Worm (Caenorhabditis elegans) whole organism, L1 larva: ENCODE data around the gene fbxb-59.

Source experiments
- C04F5.9 ChIP-seq: sonication (generic microtip); optimal IDR thresholded peaks from 2 replicates; lab custom pipeline; 2016; ENCODE audit warnings: missing genetic modification characterization, missing compliant biosample characterization
- C16A3.4 ChIP-seq: fragments of 150-350 bp; optimal IDR thresholded peaks from 2 replicates; lab custom pipeline; 2014; ENCODE audit warnings: missing biosample characterization, missing genetic modification characterization
- F16B12.6 ChIP-seq: fragments of 150-350 bp; optimal IDR thresholded peaks from 2 replicates; lab custom pipeline; 2014; ENCODE audit warnings: missing biosample characterization, missing genetic modification characterization
- aha-1 ChIP-seq: fragments of 150-350 bp; optimal IDR thresholded peaks from 2 replicates; lab custom pipeline; 2014; ENCODE audit warnings: missing biosample characterization, missing genetic modification characterization
- alr-1 ChIP-seq: fragments of 200-800 bp; sonication (Bioruptor generic); optimal IDR thresholded peaks from 2 replicates; lab custom pipeline; 2018; ENCODE audit warnings: borderline replicate concordance, mild to moderate bottlenecking, missing genetic modification characterization, missing compliant biosample characterization
- ama-1 ChIP-seq: fragments of 150-350 bp; optimal IDR thresholded peaks from 2 replicates; lab custom pipeline; 2014
- blmp-1 ChIP-seq: fragments of 150-350 bp; optimal IDR thresholded peaks from 2 replicates; lab custom pipeline; 2014; ENCODE audit warnings: missing biosample characterization, missing genetic modification characterization
- ceh-63 ChIP-seq: fragments of 200-800 bp; sonication (Bioruptor generic); optimal IDR thresholded peaks from 2 replicates; lab custom pipeline; 2018; ENCODE audit warnings: mild to moderate bottlenecking, missing genetic modification characterization, missing compliant biosample characterization
- ceh-90 ChIP-seq: sonication (generic microtip); optimal IDR thresholded peaks from 2 replicates; lab custom pipeline; 2016; ENCODE audit warnings: missing genetic modification characterization, missing compliant biosample characterization
- ces-1 ChIP-seq: fragments of 150-350 bp; optimal IDR thresholded peaks from 2 replicates; lab custom pipeline; 2014; ENCODE audit warnings: missing biosample characterization, missing genetic modification reagents, missing genetic modification characterization
- dsc-1 ChIP-seq: sonication (generic microtip); optimal IDR thresholded peaks from 2 replicates; lab custom pipeline; 2016; ENCODE audit warnings: mild to moderate bottlenecking, missing genetic modification characterization, missing compliant biosample characterization
- egl-13 ChIP-seq: sonication (generic microtip); optimal IDR thresholded peaks from 2 replicates; lab custom pipeline; 2016; ENCODE audit warnings: missing genotype, missing genetic modification reagents, missing genetic modification characterization, missing compliant biosample characterization
- elt-2 ChIP-seq: sonication (generic microtip); optimal IDR thresholded peaks from 2 replicates; lab custom pipeline; 2016; ENCODE audit warnings: missing genetic modification characterization, mild to moderate bottlenecking, inconsistent platforms, missing compliant biosample characterization, missing genetic modification reagents
- ets-5 ChIP-seq: fragments of 200-800 bp; sonication (Bioruptor generic); IDR thresholded peaks from 2 replicates; pipeline ENCODE4 v1.3.6; 2022; ENCODE audit warnings: missing genetic modification characterization, missing compliant biosample characterization
- fkh-8 ChIP-seq: sonication (generic microtip); optimal IDR thresholded peaks from 2 replicates; lab custom pipeline; 2016; ENCODE audit warnings: mild to moderate bottlenecking, missing genetic modification characterization, missing compliant biosample characterization
- fos-1 ChIP-seq: fragments of 150-350 bp; optimal IDR thresholded peaks from 2 replicates; lab custom pipeline; 2014; ENCODE audit warnings: missing biosample characterization, missing genetic modification characterization
- irx-1 ChIP-seq: sonication (generic microtip); optimal IDR thresholded peaks from 2 replicates; lab custom pipeline; 2016; ENCODE audit warnings: missing genetic modification characterization, missing compliant biosample characterization
- lin-13 ChIP-seq: fragments of 150-350 bp; optimal IDR thresholded peaks from 2 replicates; lab custom pipeline; 2014; ENCODE audit warnings: missing biosample characterization, missing genetic modification reagents, missing genetic modification characterization
- lin-15B ChIP-seq: fragments of 150-350 bp; sonication (generic microtip); optimal IDR thresholded peaks from 3 replicates; lab custom pipeline; 2014; ENCODE audit warnings: missing biosample characterization, missing genetic modification characterization
- lin-35 ChIP-seq, 2 experiments: fragments of 150-350 bp; optimal IDR thresholded peaks; 2 replicates each; lab custom pipeline; 2014; ENCODE audit warnings: missing biosample characterization in 2 of 2, missing genetic modification characterization in 2 of 2, missing genetic modification reagents in 2 of 2
- lsy-2 ChIP-seq, 2 experiments: fragments of 150-350 bp; optimal IDR thresholded peaks; 2 replicates each; lab custom pipeline; 2014; ENCODE audit warnings: missing biosample characterization in 2 of 2, missing genetic modification characterization in 2 of 2
- mef-2 ChIP-seq: fragments of 150-350 bp; optimal IDR thresholded peaks from 2 replicates; lab custom pipeline; 2014; ENCODE audit warnings: missing biosample characterization, missing genetic modification characterization
- nhr-11 ChIP-seq: fragments of 150-350 bp; optimal IDR thresholded peaks from 2 replicates; lab custom pipeline; 2014; ENCODE audit warnings: missing biosample characterization, missing genetic modification characterization
- nhr-19 ChIP-seq: fragments of 200-800 bp; sonication (Bioruptor generic); conservative IDR thresholded peaks from 2 replicates; pipeline ENCODE4 v1.3.6; 2022; ENCODE audit warnings: missing genetic modification characterization, missing compliant biosample characterization
- nhr-237 ChIP-seq: fragments of 150-350 bp; optimal IDR thresholded peaks from 2 replicates; lab custom pipeline; 2014; ENCODE audit warnings: missing biosample characterization, missing genetic modification characterization
- nhr-28 ChIP-seq: fragments of 150-350 bp; optimal IDR thresholded peaks from 2 replicates; lab custom pipeline; 2014; ENCODE audit warnings: missing biosample characterization, missing genetic modification characterization
- nhr-71 ChIP-seq: sonication (generic microtip); optimal IDR thresholded peaks from 2 replicates; lab custom pipeline; 2016; ENCODE audit warnings: mild to moderate bottlenecking, missing genetic modification characterization, moderate library complexity, missing compliant biosample characterization
- nhr-90 ChIP-seq: sonication (generic microtip); optimal IDR thresholded peaks from 2 replicates; lab custom pipeline; 2016; ENCODE audit warnings: mild to moderate bottlenecking, missing genetic modification characterization, missing compliant biosample characterization; ENCODE audit not compliant: poor library complexity
- pax-3 ChIP-seq: fragments of 200-800 bp; sonication (Bioruptor generic); optimal IDR thresholded peaks from 2 replicates; lab custom pipeline; 2018; ENCODE audit warnings: mild to moderate bottlenecking, missing genetic modification characterization, moderate library complexity, missing compliant biosample characterization
- pqm-1 ChIP-seq: sonication (generic microtip); optimal IDR thresholded peaks from 3 replicates; lab custom pipeline; 2017; ENCODE audit warnings: missing biosample characterization, missing genetic modification characterization
- skn-1 ChIP-seq: fragments of 150-350 bp; optimal IDR thresholded peaks from 2 replicates; lab custom pipeline; 2014; ENCODE audit warnings: missing biosample characterization, missing genetic modification characterization
- snpc-4 ChIP-seq: fragments of 150-350 bp; optimal IDR thresholded peaks from 2 replicates; lab custom pipeline; 2014; ENCODE audit warnings: missing biosample characterization, missing genetic modification characterization
- snu-23 ChIP-seq: sonication (generic microtip); optimal IDR thresholded peaks from 2 replicates; lab custom pipeline; 2016; ENCODE audit warnings: missing genetic modification characterization, missing compliant biosample characterization
- tbx-2 ChIP-seq: sonication (generic microtip); optimal IDR thresholded peaks from 2 replicates; lab custom pipeline; 2016; ENCODE audit warnings: missing genetic modification characterization, missing compliant biosample characterization
- unc-130 ChIP-seq: fragments of 150-350 bp; optimal IDR thresholded peaks from 2 replicates; lab custom pipeline; 2017; ENCODE audit warnings: missing biosample characterization, missing genetic modification characterization, inconsistent platforms
- unc-30 ChIP-seq: sonication (generic microtip); optimal IDR thresholded peaks from 2 replicates; lab custom pipeline; 2017; ENCODE audit warnings: missing biosample characterization, missing genetic modification characterization
- unc-86 ChIP-seq: sonication (generic microtip); optimal IDR thresholded peaks from 2 replicates; lab custom pipeline; 2016; ENCODE audit warnings: missing genetic modification characterization, missing compliant biosample characterization
- unc-98 ChIP-seq: fragments of 200-800 bp; sonication (Bioruptor generic); IDR thresholded peaks from 2 replicates; pipeline ENCODE4 v1.3.6; 2022; ENCODE audit warnings: missing genetic modification characterization, missing compliant biosample characterization
- xbp-1 ChIP-seq: sonication (generic microtip); optimal IDR thresholded peaks from 2 replicates; lab custom pipeline; 2016; ENCODE audit warnings: missing genetic modification characterization, missing compliant biosample characterization
- zip-4 ChIP-seq: fragments of 200-800 bp; sonication (Bioruptor generic); optimal IDR thresholded peaks from 2 replicates; lab custom pipeline; 2018; ENCODE audit warnings: mild to moderate bottlenecking, missing genetic modification characterization, moderate library complexity, missing compliant biosample characterization
- ztf-4 ChIP-seq: fragments of 150-350 bp; optimal IDR thresholded peaks from 2 replicates; lab custom pipeline; 2014; ENCODE audit warnings: missing biosample characterization, missing genetic modification characterization

The fbxb-59 gene

DNA sequence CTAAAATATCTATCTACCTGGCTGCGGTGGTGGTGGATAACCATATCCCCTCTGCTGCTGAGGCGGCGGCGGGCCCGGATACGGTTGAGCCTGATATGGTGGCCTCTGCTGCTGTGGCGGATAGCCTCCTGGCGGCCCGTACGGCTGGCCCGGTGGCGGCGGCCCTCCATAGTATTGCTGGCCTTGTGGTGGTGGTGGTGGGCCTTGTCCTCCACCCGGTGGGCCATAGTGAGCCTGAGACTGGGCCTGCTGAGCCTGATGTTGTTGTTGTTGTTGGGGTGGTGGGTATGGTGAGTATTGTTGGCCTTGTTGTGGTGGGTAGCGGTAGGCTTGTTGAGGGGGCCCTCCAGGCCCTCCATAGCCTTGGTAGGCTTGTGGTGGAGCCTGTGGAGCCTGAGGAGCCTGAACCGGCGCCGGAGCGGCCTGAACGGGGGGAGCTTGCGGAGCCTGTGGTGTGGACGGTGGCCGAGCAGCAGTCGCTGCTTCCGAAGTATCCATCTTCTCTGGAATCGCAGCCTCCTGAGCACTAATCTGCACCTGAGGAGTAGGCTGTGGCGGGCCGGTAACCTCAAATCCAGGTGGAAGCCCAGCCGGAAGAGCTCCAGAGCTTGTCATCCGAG, 35.4 kb upstream of the fbxb-59 start:
- TF ChIP-seq ets-5 (GFP tag; lab: Robert Waterston, UW) (0 out of 2 replicates have a peak, but pooled peaks have one; percentile 63), irx-1 (tag; lab: Kevin White, UChicago) (no peak)

DNA sequence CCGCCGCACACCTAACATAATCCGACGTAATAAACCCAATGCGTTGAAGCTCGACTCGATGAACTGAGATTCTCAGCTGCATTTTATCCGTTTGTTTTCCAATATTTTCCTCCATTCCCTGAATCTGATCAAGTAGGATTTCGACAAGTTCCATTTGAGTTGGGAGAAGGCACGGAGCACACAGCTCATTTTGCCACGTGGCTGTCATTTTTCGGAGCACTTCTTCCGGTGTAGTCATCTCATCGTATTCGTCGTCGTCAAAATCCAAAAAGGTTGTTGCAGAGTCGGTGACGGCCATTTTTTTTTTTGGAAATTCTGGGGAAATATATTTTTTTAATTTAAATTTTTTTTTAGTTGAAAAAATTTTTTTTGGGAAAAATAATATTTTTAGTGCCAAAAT, 31.4 kb upstream of the fbxb-59 start, which contains the start of gene sld-5:
Gene sld-5, minus strand, starts transcription at position 317 of the 400 bp plus-strand sequence.
- TF ChIP-seq snpc-4 (no peak), aha-1 (no peak), nhr-28 (no peak), fkh-8 (tag; lab: Kevin White, UChicago) (no peak), nhr-11 (no peak), lin-35 (GFP tag; optimal IDR thresholded peaks at IDR 0.05; lab: Kevin White, UChicago) (no peak), nhr-237 (no peak), unc-130 (tag; lab: Kevin White, UChicago) (no peak), unc-86 (no peak), ama-1 (no peak), lin-15B (tag; lab: Kevin White, UChicago) (no peak)

DNA sequence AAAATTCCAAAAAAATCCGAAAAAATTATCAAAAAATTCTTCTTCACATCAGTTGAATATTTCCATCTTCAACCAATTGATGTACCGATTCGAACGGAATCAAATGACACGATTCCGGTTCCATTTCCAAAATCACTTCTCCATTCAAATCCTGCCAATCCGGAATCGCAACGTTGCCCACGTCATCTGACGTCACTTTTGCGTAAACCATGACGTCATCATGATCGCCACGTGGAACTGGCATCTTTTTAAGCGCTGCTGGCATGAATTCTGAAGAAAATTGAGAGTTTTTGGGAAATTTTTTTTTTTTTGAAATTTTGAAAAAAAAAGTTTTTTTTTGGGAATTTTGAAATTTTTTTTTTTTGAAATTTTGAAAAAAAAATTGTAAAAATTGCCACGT, 29.2 kb upstream of the fbxb-59 start:
- TF ChIP-seq ces-1 (GFP tag; lab: Kevin White, UChicago) (no peak), blmp-1 (tag; lab: Kevin White, UChicago) (no peak), lsy-2 (tag; optimal IDR thresholded peaks at IDR 0.05; lab: Kevin White, UChicago) (no peak), zip-4 (GFP tag; lab: Kevin White, UChicago) (no peak), egl-13 (tag; lab: Kevin White, UChicago) (no peak), unc-98 (no peak), pax-3 (tag; lab: Kevin White, UChicago) (no peak), ets-5 (GFP tag; lab: Robert Waterston, UW) (no peak), nhr-90 (tag; lab: Kevin White, UChicago) (no peak), lin-35 (GFP tag; optimal IDR thresholded peaks at IDR 0.05; lab: Kevin White, UChicago) (no peak), aha-1 (no peak), xbp-1 (tag; lab: Kevin White, UChicago) (no peak), C04F5.9 (tag; lab: Kevin White, UChicago) (no peak), skn-1 (no peak), lin-13 (no peak), C16A3.4 (tag; lab: Kevin White, UChicago) (no peak), tbx-2 (tag; lab: Kevin White, UChicago) (no peak), fos-1 (tag; lab: Kevin White, UChicago) (no peak)

DNA sequence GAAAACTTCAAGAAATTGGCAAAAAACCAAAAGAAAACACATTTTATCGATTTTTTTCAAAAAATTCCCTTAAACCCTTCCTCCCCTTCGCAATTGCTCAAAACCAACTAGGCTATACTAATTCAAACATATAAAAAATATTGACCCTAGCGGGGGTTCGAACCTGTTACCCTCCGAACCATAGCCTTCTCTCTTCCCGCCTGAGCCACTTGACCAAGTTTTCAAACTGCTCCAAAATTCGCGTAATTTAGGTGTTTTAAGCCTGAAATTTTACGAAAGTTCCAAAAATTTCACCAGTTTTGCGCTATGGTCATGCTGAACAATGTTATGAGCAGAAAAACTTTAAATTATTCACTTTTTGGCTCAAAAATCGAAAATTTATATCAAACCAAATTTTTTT, 28.5 kb upstream of the fbxb-59 start:
- TF ChIP-seq unc-30 (tag; lab: Kevin White, UChicago) (no peak), unc-98 (no peak), snu-23 (GFP tag; lab: Kevin White, UChicago) (no peak), unc-86 (no peak), elt-2 (tag; lab: Kevin White, UChicago) (no peak), dsc-1 (tag; lab: Kevin White, UChicago) (no peak), lin-15B (tag; lab: Kevin White, UChicago) (no peak), ces-1 (GFP tag; lab: Kevin White, UChicago) (no peak), F16B12.6 (tag; lab: Kevin White, UChicago) (no peak), nhr-71 (no peak), fos-1 (tag; lab: Kevin White, UChicago) (no peak)

- no peak for TF ChIP-seq alr-1
- no peak for TF ChIP-seq ceh-90 (tag; lab: Kevin White, UChicago)
- no peak for TF ChIP-seq blmp-1 (tag; lab: Kevin White, UChicago)
- no peak for TF ChIP-seq nhr-19
- TF ChIP-seq lin-35 (GFP tag; optimal IDR thresholded peaks at IDR 0.05; lab: Kevin White, UChicago): no peak
- no peak for TF ChIP-seq egl-13 (tag; lab: Kevin White, UChicago)
- TF ChIP-seq mef-2 (tag; lab: Kevin White, UChicago): no peak
- no peak for TF ChIP-seq tbx-2 (tag; lab: Kevin White, UChicago)
- no peak for TF ChIP-seq ama-1
- TF ChIP-seq nhr-11: no peak
- no peak for TF ChIP-seq ceh-63 (GFP tag; lab: Kevin White, UChicago)
- TF ChIP-seq nhr-237: no peak
- no peak for TF ChIP-seq unc-30 (tag; lab: Kevin White, UChicago)
- TF ChIP-seq unc-130 (tag; lab: Kevin White, UChicago): no peak
- TF ChIP-seq ztf-4 (tag; lab: Kevin White, UChicago): no peak
- no peak for TF ChIP-seq pqm-1 (tag; lab: Kevin White, UChicago)
- TF ChIP-seq ets-5 (GFP tag; lab: Robert Waterston, UW): no peak
These were observed 27.8 kb upstream of the fbxb-59 start, which contains the start of gene Y113G7B.15 for ce11 chrV:20233743-20234142. Gene Y113G7B.15, minus strand, starts transcription at chrV:20233843.
